Worm (Caenorhabditis elegans): Measurements from ENCODE around the gene C25F6.1.
A peak's percentile ranks its signal among the peaks of the same experiment; 100 is the strongest.

Gene C25F6.1

DNA sequence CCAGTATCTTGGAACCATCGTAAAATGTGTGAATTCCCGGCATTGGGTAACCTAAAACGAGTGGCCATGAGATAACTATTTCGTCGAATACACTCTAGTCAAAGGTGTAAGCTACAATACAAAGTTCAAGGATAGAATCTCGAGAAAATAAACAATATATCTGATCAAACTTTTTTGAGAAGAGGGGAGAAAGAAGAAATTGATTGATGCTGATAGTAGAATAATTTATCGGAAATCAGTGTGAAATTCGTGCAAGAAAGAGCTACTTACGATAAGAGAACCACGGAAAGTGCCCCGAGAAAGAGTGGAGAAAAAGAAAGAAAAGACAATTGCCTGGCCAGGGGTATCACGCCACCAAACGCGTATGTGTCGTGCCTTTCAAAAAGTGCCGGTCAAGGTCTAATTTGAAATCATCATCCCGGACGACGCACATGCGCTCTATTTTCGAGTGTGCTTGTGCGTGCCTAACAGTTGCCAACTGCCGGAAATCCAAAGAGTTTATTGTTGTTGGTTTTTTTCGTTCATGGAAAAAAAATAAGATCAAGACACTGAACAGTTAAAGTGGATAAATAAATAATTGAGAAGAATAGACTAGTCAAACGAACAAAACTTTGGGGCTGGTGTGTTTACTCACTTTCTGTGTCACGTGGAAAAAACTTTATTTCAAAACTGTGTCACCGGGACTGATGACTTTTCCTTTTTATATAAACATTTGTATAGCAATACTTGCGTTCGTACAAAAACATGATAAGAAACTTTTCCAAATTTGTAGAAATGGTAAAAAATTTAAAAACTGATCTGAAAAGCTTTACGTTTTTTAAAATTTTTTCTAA, 36.7 kb downstream of the C25F6.1 start, which contains the start of gene mboa-3:
Gene mboa-3, minus strand, starts transcription at position 51 of the 833 bp plus-strand sequence.
- TF ChIP-seq B0336.3 (GFP tag; IDR thresholded peaks at IDR 0.05) = peak; percentile 46; the same call in 1 of the 2 replicates
- no peak for TF ChIP-seq let-526 (GFP tag; IDR thresholded peaks at IDR 0.05)
- no peak for TF ChIP-seq hmg-20 (GFP tag; IDR thresholded peaks at IDR 0.05)
- TF ChIP-seq D2030.7 (GFP tag; IDR thresholded peaks at IDR 0.05) = no peak
- TF ChIP-seq ztf-26 (tag; optimal IDR thresholded peaks at IDR 0.05) = no peak
- no peak for TF ChIP-seq egrh-3 (GFP tag; IDR thresholded peaks at IDR 0.05)
- TF ChIP-seq pha-4 (tag; optimal IDR thresholded peaks at IDR 0.05) = no peak
- TF ChIP-seq ets-4 (GFP tag; optimal IDR thresholded peaks at IDR 0.05) = peak; percentile 27
- no peak for TF ChIP-seq Y67H2A.10 (GFP tag; conservative IDR thresholded peaks at IDR 0.05)
- TF ChIP-seq ztf-18 (tag; optimal IDR thresholded peaks at IDR 0.05) = no peak
- TF ChIP-seq K11D2.4 (GFP tag; IDR thresholded peaks at IDR 0.05) = no peak
- no peak for TF ChIP-seq F39B2.1 (GFP tag; IDR thresholded peaks at IDR 0.05)
- TF ChIP-seq somi-1 (GFP tag; optimal IDR thresholded peaks at IDR 0.05) = no peak
- TF ChIP-seq ztf-22 (GFP tag; optimal IDR thresholded peaks at IDR 0.05) = peak; percentile 27
- no peak for TF ChIP-seq F23B12.7 (tag; optimal IDR thresholded peaks at IDR 0.05; ENCODE audit: insufficient read depth)
- TF ChIP-seq snpc-4 (GFP tag; optimal IDR thresholded peaks at IDR 0.05) = no peak
- no peak for TF ChIP-seq snpc-4 (tag; optimal IDR thresholded peaks at IDR 0.05)
- TF ChIP-seq nfyb-1 (GFP tag; IDR thresholded peaks at IDR 0.05) = peak; percentile 35; the same call in 1 of the 2 replicates
- TF ChIP-seq F57C9.4 (tag; optimal IDR thresholded peaks at IDR 0.05) = no peak
- TF ChIP-seq nhr-80 (tag; optimal IDR thresholded peaks at IDR 0.05) = peak; percentile 83
- TF ChIP-seq nhr-179 (tag; optimal IDR thresholded peaks at IDR 0.05) = no peak
- no peak for TF ChIP-seq mel-28 (tag; optimal IDR thresholded peaks at IDR 0.05; ENCODE audit: borderline replicate concordance)
- no peak for TF ChIP-seq cebp-1 (GFP tag; IDR thresholded peaks at IDR 0.05)
- peak; percentile 49 for TF ChIP-seq cebp-1 (tag; optimal IDR thresholded peaks at IDR 0.05)
- TF ChIP-seq athp-1 (tag; optimal IDR thresholded peaks at IDR 0.05) = no peak
- peak; percentile 7 for TF ChIP-seq atf-7 (tag; optimal IDR thresholded peaks at IDR 0.05)
- TF ChIP-seq tlf-1 (GFP tag; optimal IDR thresholded peaks at IDR 0.05) = no peak
- no peak for TF ChIP-seq mxl-1 (tag; optimal IDR thresholded peaks at IDR 0.05)
- TF ChIP-seq Y79H2A.3 (GFP tag; conservative IDR thresholded peaks at IDR 0.05) = no peak
- no peak for TF ChIP-seq attf-6 (GFP tag; IDR thresholded peaks at IDR 0.05)
- no peak for TF ChIP-seq lin-26 (GFP tag; IDR thresholded peaks at IDR 0.05)
- TF ChIP-seq Y56A3A.18 (GFP tag; IDR thresholded peaks at IDR 0.05) = 0 out of 2 replicates have a peak, but pooled peaks have one; percentile 47
- no peak for TF ChIP-seq ceh-79 (tag; optimal IDR thresholded peaks at IDR 0.05)
- TF ChIP-seq dox-1 (GFP tag; IDR thresholded peaks at IDR 0.05) = peak; percentile 45; the same call in 1 of the 2 replicates

DNA sequence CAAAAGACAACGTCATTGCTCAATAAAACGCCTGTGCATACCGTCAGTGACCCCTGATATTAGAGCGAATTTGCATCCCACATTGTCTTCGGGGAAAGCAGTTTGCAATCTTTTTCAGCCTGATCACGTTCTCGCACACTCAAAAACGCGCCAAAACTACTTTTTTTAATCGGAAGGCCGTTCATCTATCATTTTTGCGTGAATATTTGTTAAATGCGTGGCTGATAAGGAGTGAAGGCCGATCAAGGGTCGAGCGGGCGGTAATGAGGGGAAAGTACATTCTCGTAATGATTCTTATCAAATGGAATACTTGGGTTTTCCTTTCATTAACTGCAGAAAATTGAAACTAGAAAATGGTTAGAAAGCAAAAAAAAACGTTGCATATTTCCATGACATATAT, 38.0 kb downstream of the C25F6.1 start:
- TF ChIP-seq ztf-22 (GFP tag; optimal IDR thresholded peaks at IDR 0.05) (no peak), snpc-1.3 (tag; optimal IDR thresholded peaks at IDR 0.05; ENCODE audit: insufficient read depth) (no peak), snpc-4 (GFP tag; optimal IDR thresholded peaks at IDR 0.05) (no peak), snpc-4 (tag; optimal IDR thresholded peaks at IDR 0.05) (no peak), B0035.1 (tag; optimal IDR thresholded peaks at IDR 0.05) (no peak), nhr-80 (tag; optimal IDR thresholded peaks at IDR 0.05) (peak; percentile 82), B0019.2 (GFP tag; conservative IDR thresholded peaks at IDR 0.05) (no peak)

Data from whole organism, young adult.